Fruit fly (Drosophila melanogaster) whole organism: Measurements from ENCODE around the gene CG43843.

Experiments used
- CG8478 ChIP-seq: fragments of >200 bp; optimal IDR thresholded peaks from 2 replicates; lab custom pipeline; 2018; ENCODE audit warnings: inconsistent platforms
- Dll ChIP-seq: fragments of >200 bp; optimal IDR thresholded peaks from 2 replicates; lab custom pipeline; 2017
- EcR ChIP-seq, 2 experiments: fragments of >200 bp; optimal IDR thresholded peaks; 2 replicates each; lab custom pipeline; 2017; ENCODE audit warnings: missing biosample characterization in 2 of 2, missing genetic modification characterization in 2 of 2, missing genetic modification reagents in 2 of 2
- pan ChIP-seq: fragments of >200 bp; optimal IDR thresholded peaks from 2 replicates; lab custom pipeline; 2017
- psq ChIP-seq: fragments of >200 bp; optimal IDR thresholded peaks from 2 replicates; lab custom pipeline; 2017
- usp ChIP-seq: fragments of >200 bp; optimal IDR thresholded peaks from 2 replicates; lab custom pipeline; 2017; ENCODE audit warnings: missing biosample characterization, missing genetic modification characterization, mixed read lengths

Gene CG43843

DNA sequence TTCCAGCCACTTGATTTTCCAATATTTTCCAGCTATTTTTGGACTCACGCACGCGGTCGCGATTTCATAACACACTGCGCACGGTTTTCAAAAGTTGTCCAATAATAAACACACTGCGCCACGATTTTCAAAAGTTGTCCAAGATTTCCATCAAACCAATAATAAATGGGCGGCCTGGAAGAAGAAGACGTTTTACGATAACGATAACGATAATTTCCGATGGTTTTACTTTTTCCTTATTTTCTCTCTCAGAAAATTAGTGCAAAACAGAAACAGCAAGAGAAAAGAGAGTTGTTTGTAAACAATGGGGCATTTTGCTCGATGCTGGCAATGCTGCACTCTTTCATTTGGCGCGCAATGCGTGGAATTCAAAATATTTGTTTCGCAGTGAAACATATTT lies 50.3 kb downstream of the CG43843 start, which contains the start of gene Nt5b:
Nt5b (minus strand) TSS at position 207 of the 400 bp plus-strand sequence.
- TF ChIP-seq pan (no peak), EcR (GFP tag; optimal IDR thresholded peaks at IDR 0.05; lab: Kevin White, UChicago) (no peak), psq (lab: Kevin White, UChicago) (no peak), usp (GFP tag; lab: Kevin White, UChicago) (no peak), Dll (lab: Kevin White, UChicago) (no peak), CG8478 (lab: Kevin White, UChicago) (no peak)

dm6 chrX:18409449-18409848 lies 50.8 kb downstream of the CG43843 start:
- TF ChIP-seq Dll (lab: Kevin White, UChicago) (peak; percentile 16), psq (lab: Kevin White, UChicago) (no peak)
